Worm (Caenorhabditis elegans): ENCODE results near the gene C28A5.1.

DNA sequence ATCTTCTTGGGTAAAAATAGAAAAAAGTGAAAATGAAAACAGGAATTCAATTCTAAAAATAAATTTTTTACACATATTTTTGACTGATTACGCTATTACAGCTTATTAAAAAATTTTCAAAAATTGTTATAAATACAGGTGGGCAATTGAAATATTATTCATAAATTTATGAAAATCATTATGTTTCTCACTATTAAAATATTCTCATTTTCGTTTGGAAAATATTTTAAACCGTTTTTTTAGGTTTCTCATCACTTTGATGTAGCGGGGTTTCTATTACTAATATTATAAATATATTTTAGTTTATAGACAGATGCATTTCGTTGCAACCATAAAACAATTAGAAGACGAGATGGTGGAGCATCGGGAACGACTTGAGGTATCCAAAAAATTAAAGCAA is 37.0 kb downstream of the C28A5.1 start, which contains the start of gene R07E5.5:
- no peak for TF ChIP-seq egl-27 (tag; optimal IDR thresholded peaks at IDR 0.05)
- TF ChIP-seq nhr-76 (tag; optimal IDR thresholded peaks at IDR 0.05): no peak
- no peak for TF ChIP-seq ama-1 (optimal IDR thresholded peaks at IDR 0.05)
- no peak for TF ChIP-seq eor-1 (tag; optimal IDR thresholded peaks at IDR 0.05)
- TF ChIP-seq fos-1 (tag; optimal IDR thresholded peaks at IDR 0.05): no peak
- TF ChIP-seq nhr-11 (tag; optimal IDR thresholded peaks at IDR 0.05): no peak
- no peak for TF ChIP-seq elt-3 (tag; optimal IDR thresholded peaks at IDR 0.05)
